ENCODE assay signal across 4 worm cellular contexts in genomic region chrII:11765506-11766152, ce11.
TF ChIP-seq lines count a peak whose summit lies in the region.

No protein-coding gene starts in this region.

TF ChIP-seq in whole organism, L1 larva, 84 proteins besides CTCF, POLR2A, EP300 and RAD21:
- TF ChIP-seq nhr-11 (tag; optimal IDR thresholded peaks at IDR 0.05; lab: Kevin White, UChicago) = no peak
- peak; percentile 75 for TF ChIP-seq ceh-8 (GFP tag; optimal IDR thresholded peaks at IDR 0.05; lab: Kevin White, UChicago)
TF ChIP-seq in whole organism, L1 larva: peak in this region for 1.

TF ChIP-seq in whole organism, L4 larva, 104 proteins besides CTCF, POLR2A, EP300 and RAD21:
- TF ChIP-seq pqm-1 (tag; optimal IDR thresholded peaks at IDR 0.05; lab: Kevin White, UChicago) (no peak), pha-4 (GFP tag; IDR thresholded peaks at IDR 0.05; lab: Robert Waterston, UW) (peak; percentile 98; the same call in 1 of the 2 replicates), pha-4 (tag; optimal IDR thresholded peaks at IDR 0.05; lab: Kevin White, UChicago) (no peak), set-16 (GFP tag; IDR thresholded peaks at IDR 0.05; lab: Robert Waterston, UW) (peak; percentile 97)

TF ChIP-seq in whole organism, midembryonic, 9 proteins besides CTCF, POLR2A, EP300 and RAD21:
- TF ChIP-seq tab-1 (GFP tag; IDR thresholded peaks at IDR 0.05; lab: Robert Waterston, UW) = 0 out of 2 replicates have a peak, but pooled peaks have one; percentile 28
- no peak for TF ChIP-seq cog-1 (tag; optimal IDR thresholded peaks at IDR 0.05; lab: Kevin White, UChicago)

TF ChIP-seq in whole organism, young adult, 124 proteins besides CTCF, POLR2A, EP300 and RAD21:
- peak; percentile 88 for TF ChIP-seq zfh-2 (GFP tag; conservative IDR thresholded peaks at IDR 0.05; lab: Robert Waterston, UW)
- TF ChIP-seq C17E4.6 (GFP tag; IDR thresholded peaks at IDR 0.05; lab: Robert Waterston, UW) = no peak
- TF ChIP-seq egrh-3 (GFP tag; IDR thresholded peaks at IDR 0.05; lab: Robert Waterston, UW) = peak; percentile 99
- TF ChIP-seq unc-130 (GFP tag; optimal IDR thresholded peaks at IDR 0.05; lab: Kevin White, UChicago) = no peak
TF ChIP-seq in whole organism, young adult: peak in this region for 2.
